Fruit fly (Drosophila melanogaster) whole organism, prepupa: ENCODE data around the gene Obp8a.

Experiments
- CG10631 ChIP-seq: fragments of 200-800 bp; sonication (Bioruptor generic); optimal IDR thresholded peaks from 2 replicates; lab custom pipeline; 2016; ENCODE audit warnings: missing biosample characterization, missing genetic modification characterization
- CG32006 ChIP-seq: fragments of 200-800 bp; sonication (Bioruptor generic); optimal IDR thresholded peaks from 3 replicates; lab custom pipeline; 2017; ENCODE audit warnings: missing biosample characterization, mild to moderate bottlenecking, missing genetic modification characterization
- CG3919 ChIP-seq: fragments of 200-800 bp; sonication (Bioruptor generic); optimal IDR thresholded peaks from 3 replicates; lab custom pipeline; 2016; ENCODE audit warnings: missing biosample characterization, missing genetic modification characterization
- CG6163 ChIP-seq: fragments of 200-800 bp; sonication (Bioruptor generic); IDR thresholded peaks from 3 replicates; pipeline ENCODE4 v1.3.6; 2022; ENCODE audit warnings: missing biosample characterization, missing genetic modification characterization
- CG6808 ChIP-seq: fragments of 200-800 bp; sonication (Bioruptor generic); optimal IDR thresholded peaks from 3 replicates; lab custom pipeline; 2017; ENCODE audit warnings: missing biosample characterization, missing genetic modification characterization, mild to moderate bottlenecking, moderate library complexity, missing genetic modification reagents
- Gug ChIP-seq: fragments of 200-800 bp; sonication (Bioruptor generic); IDR thresholded peaks from 2 replicates; pipeline ENCODE4 v1.3.6; 2022; ENCODE audit warnings: missing biosample characterization, missing genetic modification characterization
- Hr38 ChIP-seq: sonication (Bioruptor generic); optimal IDR thresholded peaks from 2 replicates; lab custom pipeline; 2016; ENCODE audit warnings: missing biosample characterization, missing genetic modification characterization
- Lpt ChIP-seq: fragments of 200-800 bp; sonication (Bioruptor generic); optimal IDR thresholded peaks from 3 replicates; lab custom pipeline; 2016; ENCODE audit warnings: missing biosample characterization, missing genetic modification characterization
- Sox15 ChIP-seq: fragments of 200-800 bp; sonication (Bioruptor generic); optimal IDR thresholded peaks from 3 replicates; lab custom pipeline; 2016; ENCODE audit warnings: missing biosample characterization, missing genetic modification characterization
- achi ChIP-seq: fragments of 200-800 bp; sonication (Bioruptor generic); optimal IDR thresholded peaks from 3 replicates; lab custom pipeline; 2016; ENCODE audit warnings: missing biosample characterization, missing genetic modification characterization
- acj6 ChIP-seq: fragments of 200-800 bp; sonication (Bioruptor generic); optimal IDR thresholded peaks from 3 replicates; lab custom pipeline; 2016; ENCODE audit warnings: missing biosample characterization, missing genetic modification characterization
- fd59A ChIP-seq: fragments of 200-800 bp; sonication (Bioruptor generic); optimal IDR thresholded peaks from 2 replicates; lab custom pipeline; 2017; ENCODE audit warnings: missing biosample characterization, mild to moderate bottlenecking, missing genetic modification characterization, missing genetic modification reagents

dm6 chrX:9216572-9216971 is 1.9 kb downstream of the Obp8a start, which contains the start of gene CG15369:
- TF ChIP-seq acj6 (GFP tag; lab: Kevin White, UChicago) (no peak), CG32006 (no peak), Sox15 (GFP tag; lab: Kevin White, UChicago) (no peak), CG3919 (GFP tag; lab: Kevin White, UChicago) (no peak), achi (GFP tag; lab: Kevin White, UChicago) (no peak), fd59A (no peak), CG6163 (no peak), CG6808 (no peak), Lpt (GFP tag; lab: Kevin White, UChicago) (no peak), Gug (GFP tag; lab: Robert Waterston, UW) (no peak), CG10631 (GFP tag; lab: Kevin White, UChicago) (no peak), Hr38 (GFP tag; lab: Kevin White, UChicago) (no peak)
